Worm (Caenorhabditis elegans): ENCODE measurements around the gene dmd-7.
A peak's percentile ranks its signal among the peaks of the same experiment; 100 is the strongest.

Gene dmd-7

ce11 chrV:6276205-6276604, 29.5 kb downstream of the dmd-7 start, which contains the start of gene F31F7.1 (continued):
- TF ChIP-seq lim-7 (GFP tag; IDR thresholded peaks at IDR 0.05) (no peak), daf-19 (GFP tag; conservative IDR thresholded peaks at IDR 0.05) (no peak), tra-1 (GFP tag; IDR thresholded peaks at IDR 0.05) (peak; percentile 45; the same call in 1 of the 2 replicates), Y48G9A.11 (GFP tag; IDR thresholded peaks at IDR 0.05) (no peak), lir-3 (tag; optimal IDR thresholded peaks at IDR 0.05) (no peak), zip-11 (GFP tag; IDR thresholded peaks at IDR 0.05) (no peak), nhr-48 (tag; optimal IDR thresholded peaks at IDR 0.05) (peak; percentile 87), ceh-82 (tag; optimal IDR thresholded peaks at IDR 0.05) (no peak), ztf-7 (tag; optimal IDR thresholded peaks at IDR 0.05) (no peak), lin-15B (tag; optimal IDR thresholded peaks at IDR 0.05) (no peak), dve-1 (tag; optimal IDR thresholded peaks at IDR 0.05; ENCODE audit: insufficient read depth) (peak; percentile 97), Y5F2A.4 (GFP tag; optimal IDR thresholded peaks at IDR 0.05) (no peak), mep-1 (tag; optimal IDR thresholded peaks at IDR 0.05) (peak; percentile 60), pha-4 (GFP tag; IDR thresholded peaks at IDR 0.05) (0 out of 2 replicates have a peak, but pooled peaks have one; percentile 15), pha-4 (tag; optimal IDR thresholded peaks at IDR 0.05) (no peak), T20F7.1 (GFP tag; optimal IDR thresholded peaks at IDR 0.05) (peak; percentile 45), ctbp-1 (GFP tag; IDR thresholded peaks at IDR 0.05) (no peak), nhr-42 (GFP tag; IDR thresholded peaks at IDR 0.05) (no peak), egl-43 (GFP tag; IDR thresholded peaks at IDR 0.05) (no peak), sdz-12 (GFP tag; optimal IDR thresholded peaks at IDR 0.05) (no peak), ceh-62 (tag; optimal IDR thresholded peaks at IDR 0.05) (no peak), nhr-11 (tag; optimal IDR thresholded peaks at IDR 0.05) (peak; percentile 1), spr-3 (GFP tag; optimal IDR thresholded peaks at IDR 0.05) (no peak), zag-1 (tag; optimal IDR thresholded peaks at IDR 0.05) (no peak), hif-1 (tag; optimal IDR thresholded peaks at IDR 0.05) (peak in 1 of 2 experiments; percentile 5), ceh-20 (GFP tag; IDR thresholded peaks at IDR 0.05) (no peak), nhr-77 (tag; optimal IDR thresholded peaks at IDR 0.05) (peak; percentile 92), tag-97 (GFP tag; IDR thresholded peaks at IDR 0.05) (no peak), fkh-10 (GFP tag; optimal IDR thresholded peaks at IDR 0.05) (no peak), spr-1 (tag; optimal IDR thresholded peaks at IDR 0.05) (no peak), F37D6.2 (tag; optimal IDR thresholded peaks at IDR 0.05) (no peak), ama-1 (optimal IDR thresholded peaks at IDR 0.05) (peak; percentile 95), ceh-32 (tag; optimal IDR thresholded peaks at IDR 0.05; ENCODE audit: poor library complexity) (no peak), nhr-10 (tag; optimal IDR thresholded peaks at IDR 0.05) (peak; percentile 92), nhr-41 (GFP tag; IDR thresholded peaks at IDR 0.05) (peak; percentile 32; the same call in 1 of the 2 replicates), ztf-11 (tag; optimal IDR thresholded peaks at IDR 0.05) (no peak)

ce11 chrV:6277178-6277834, 30.6 kb downstream of the dmd-7 start:
- TF ChIP-seq egl-43 (GFP tag; IDR thresholded peaks at IDR 0.05) (no peak), ceh-82 (tag; optimal IDR thresholded peaks at IDR 0.05) (no peak), fkh-10 (GFP tag; optimal IDR thresholded peaks at IDR 0.05) (no peak), nhr-76 (tag; optimal IDR thresholded peaks at IDR 0.05) (no peak), mdt-29 (GFP tag; IDR thresholded peaks at IDR 0.05) (no peak), nhr-42 (GFP tag; IDR thresholded peaks at IDR 0.05) (no peak; the same call in 1 of the 2 replicates), ctbp-1 (GFP tag; IDR thresholded peaks at IDR 0.05) (no peak), T20F7.1 (GFP tag; optimal IDR thresholded peaks at IDR 0.05) (no peak), skn-1 (tag; optimal IDR thresholded peaks at IDR 0.05) (no peak), unc-130 (GFP tag; optimal IDR thresholded peaks at IDR 0.05) (no peak), dmd-6 (GFP tag; IDR thresholded peaks at IDR 0.05) (peak; percentile 24; the same call in 1 of the 2 replicates), zfp-2 (tag; optimal IDR thresholded peaks at IDR 0.05) (no peak), hmg-1.1 (GFP tag; IDR thresholded peaks at IDR 0.05) (no peak), zfp-3 (GFP tag; conservative IDR thresholded peaks at IDR 0.05) (no peak), nhr-48 (tag; optimal IDR thresholded peaks at IDR 0.05) (no peak), hif-1 (tag; optimal IDR thresholded peaks at IDR 0.05) (no peak), tra-1 (GFP tag; IDR thresholded peaks at IDR 0.05) (no peak), ZK546.5 (tag; optimal IDR thresholded peaks at IDR 0.05) (no peak), hlh-11 (tag; optimal IDR thresholded peaks at IDR 0.05) (peak; percentile 17), dmd-9 (GFP tag; IDR thresholded peaks at IDR 0.05) (no peak), jun-1 (tag; optimal IDR thresholded peaks at IDR 0.05) (no peak), snpc-4 (tag; optimal IDR thresholded peaks at IDR 0.05) (no peak), mdl-1 (tag; optimal IDR thresholded peaks at IDR 0.05) (no peak), lin-38 (GFP tag; IDR thresholded peaks at IDR 0.05) (0 out of 2 replicates have a peak, but pooled peaks have one; percentile 8)
